Fruit fly (Drosophila melanogaster): Measurements from ENCODE around the gene CG14537.

DNA sequence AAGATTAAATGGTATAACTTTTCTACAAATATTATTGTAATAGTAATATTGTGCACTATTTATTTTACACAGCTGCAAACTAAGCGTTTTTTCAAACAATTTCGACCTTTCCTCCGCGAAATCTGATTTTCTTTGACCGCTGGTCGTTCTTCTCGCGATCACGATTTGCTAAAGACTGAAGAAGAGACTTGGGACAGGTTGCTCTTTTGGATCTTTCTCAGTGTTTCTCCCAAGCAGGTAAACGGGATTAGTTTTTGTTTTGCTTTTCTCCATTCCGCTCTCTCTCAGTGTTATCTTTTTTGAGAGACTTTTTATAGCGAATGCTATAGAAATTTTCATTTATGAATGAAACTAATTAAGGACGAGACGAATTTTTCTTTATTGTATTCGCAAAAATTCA, 47.1 kb downstream of the CG14537 start, which contains the start of gene CG7102:
- no peak for TF ChIP-seq Clk (GFP tag; optimal IDR thresholded peaks at IDR 0.05)
- no peak for TF ChIP-seq Hr96 (GFP tag; optimal IDR thresholded peaks at IDR 0.05)
- TF ChIP-seq CG12768 (GFP tag; optimal IDR thresholded peaks at IDR 0.05): no peak
- no peak for TF ChIP-seq bab1 (GFP tag; optimal IDR thresholded peaks at IDR 0.05)
- no peak for TF ChIP-seq cnc (optimal IDR thresholded peaks at IDR 0.05)
- no peak for TF ChIP-seq toe (GFP tag; optimal IDR thresholded peaks at IDR 0.05)
- no peak for TF ChIP-seq pad (GFP tag; optimal IDR thresholded peaks at IDR 0.05)
- no peak for TF ChIP-seq CG5204 (GFP tag; optimal IDR thresholded peaks at IDR 0.05)
- no peak for TF ChIP-seq kay (GFP tag; ENCODE audit: borderline replicate concordance)
- TF ChIP-seq CG7101 (tag; optimal IDR thresholded peaks at IDR 0.05): no peak
- no peak for TF ChIP-seq Crg-1 (GFP tag; optimal IDR thresholded peaks at IDR 0.05)
- no peak for TF ChIP-seq CG11617 (GFP tag; optimal IDR thresholded peaks at IDR 0.05)
- no peak for TF ChIP-seq CG33017 (tag; optimal IDR thresholded peaks at IDR 0.05)
- TF ChIP-seq ovo (GFP tag; optimal IDR thresholded peaks at IDR 0.05): no peak

All from whole organism, adult.